Fruit fly (Drosophila melanogaster) whole organism, wandering third instar larva: ENCODE results near the gene CG31798.

ENCODE experiments used
- CG9705 ChIP-seq: fragments of 200-800 bp; sonication (Bioruptor generic); optimal IDR thresholded peaks from 2 replicates; lab custom pipeline; 2018; ENCODE audit warnings: missing biosample characterization, mild to moderate bottlenecking, missing genetic modification characterization
- Sp1 ChIP-seq: fragments of 200-800 bp; sonication (Bioruptor generic); optimal IDR thresholded peaks from 3 replicates; lab custom pipeline; 2019; ENCODE audit warnings: missing biosample characterization, mild to moderate bottlenecking, missing genetic modification characterization, moderate library complexity
- dl ChIP-seq, 2 experiments: fragments of 175-275, 200-275 bp in 1 of 2; fragments of 200-275 bp in 1 of 2; sonication (Bioruptor generic); optimal IDR thresholded peaks; lab custom pipeline; 2018; ENCODE audit warnings: mild to moderate bottlenecking in 2 of 2, missing biosample characterization in 2 of 2, missing genetic modification characterization in 2 of 2, moderate library complexity in 2 of 2; ENCODE audit not compliant: partially characterized antibody in 2 of 2, insufficient read depth in 1 of 2
- psq ChIP-seq: fragments of 200-800 bp; sonication (Bioruptor generic); optimal IDR thresholded peaks from 3 replicates; lab custom pipeline; 2017; ENCODE audit warnings: missing biosample characterization, mild to moderate bottlenecking, missing genetic modification characterization, moderate library complexity

DNA sequence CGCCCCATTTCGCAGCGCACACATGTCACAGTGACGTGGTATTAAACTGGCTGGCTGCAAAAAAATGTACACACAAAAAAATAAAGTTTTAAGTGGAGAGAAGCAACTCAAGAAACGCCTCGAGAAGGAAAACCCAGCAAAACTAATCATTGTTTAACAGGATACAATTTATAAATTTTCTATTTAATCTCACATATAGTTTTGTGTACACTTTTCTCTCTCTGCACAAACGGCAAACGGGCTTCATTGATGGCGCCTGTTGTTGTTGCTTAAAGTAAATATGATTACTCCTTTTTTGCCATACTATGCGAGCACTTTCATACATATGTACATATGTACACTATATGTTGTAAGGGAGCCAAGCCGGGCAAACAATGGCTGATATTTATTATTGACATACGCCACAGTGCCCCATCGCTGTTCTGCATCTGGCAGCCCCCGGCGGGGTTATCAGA, 35.9 kb upstream of the CG31798 start:
- TF ChIP-seq psq (GFP tag; lab: Kevin White, UChicago), result peak; percentile 51
- TF ChIP-seq CG9705, result no peak
- TF ChIP-seq Sp1, result peak; percentile 41
- no peak for TF ChIP-seq dl (GFP tag; optimal IDR thresholded peaks at IDR 0.05; lab: Kevin White, UChicago; ENCODE audit: insufficient read depth in 1 of 2, partially characterized antibody in 2 of 2)
